Worm (Caenorhabditis elegans): Measurements from ENCODE around the gene Y43F4A.1.

ce11 chrIII:13201079-13201478, 21.8 kb upstream of the Y43F4A.1 start:
- TF ChIP-seq him-1 (tag; optimal IDR thresholded peaks at IDR 0.05) (no peak), W03F9.2 (tag; optimal IDR thresholded peaks at IDR 0.05) (no peak), dao-5 (tag; optimal IDR thresholded peaks at IDR 0.05) (no peak)

Data from whole organism, L4/young adult.